Fruit fly (Drosophila melanogaster) whole organism, embryonic: ENCODE data around the gene CG34434.

ENCODE experiments used
- ATbp ChIP-seq: fragments of 200-800 bp; sonication (Bioruptor generic); optimal IDR thresholded peaks from 2 replicates; lab custom pipeline; 2017; ENCODE audit warnings: missing biosample characterization, mild to moderate bottlenecking, missing genetic modification characterization, missing genetic modification reagents
- Aef1 ChIP-seq: fragments of 200-800 bp; sonication (Bioruptor generic); IDR thresholded peaks from 3 replicates; pipeline ENCODE4 v1.3.6; 2022; ENCODE audit warnings: missing biosample characterization, missing genetic modification characterization
- Antp ChIP-seq: fragments of 200-800 bp; sonication (Bioruptor generic); optimal IDR thresholded peaks from 3 replicates; lab custom pipeline; 2016; ENCODE audit warnings: missing biosample characterization, missing genetic modification characterization
- CG1529 ChIP-seq: fragments of 200-800 bp; sonication (Bioruptor generic); optimal IDR thresholded peaks from 3 replicates; lab custom pipeline; 2018; ENCODE audit warnings: missing biosample characterization, missing genetic modification characterization
- CG15696 ChIP-seq: fragments of 200-800 bp; sonication (Bioruptor generic); optimal IDR thresholded peaks from 2 replicates; lab custom pipeline; 2019; ENCODE audit warnings: missing biosample characterization, mild to moderate bottlenecking, missing genetic modification characterization, moderate library complexity
- CG16815 ChIP-seq: fragments of 200-800 bp; sonication (Bioruptor generic); optimal IDR thresholded peaks from 3 replicates; lab custom pipeline; 2017; ENCODE audit warnings: missing biosample characterization, mild to moderate bottlenecking, missing genetic modification characterization
- CG17359 ChIP-seq: fragments of 200-800 bp; sonication (Bioruptor generic); optimal IDR thresholded peaks from 3 replicates; lab custom pipeline; 2018; ENCODE audit warnings: missing biosample characterization, mild to moderate bottlenecking, missing genetic modification characterization, moderate library complexity
- CG17361 ChIP-seq: fragments of 200-800 bp; sonication (Bioruptor generic); IDR thresholded peaks from 3 replicates; pipeline ENCODE4 v1.3.6; 2022; ENCODE audit warnings: missing biosample characterization, missing genetic modification characterization
- CG2875 ChIP-seq: fragments of 200-800 bp; sonication (Bioruptor generic); optimal IDR thresholded peaks from 2 replicates; lab custom pipeline; 2017; ENCODE audit warnings: missing biosample characterization, mild to moderate bottlenecking, missing genetic modification characterization, missing genetic modification reagents
- CG32532 ChIP-seq: fragments of 200-800 bp; sonication (Bioruptor generic); IDR thresholded peaks from 2 replicates; pipeline ENCODE4 v1.3.6; 2022; ENCODE audit warnings: missing biosample characterization, missing genetic modification characterization
- CG3847 ChIP-seq: fragments of 200-800 bp; sonication (Bioruptor generic); IDR thresholded peaks from 2 replicates; pipeline ENCODE4 v1.3.6; 2022; ENCODE audit warnings: missing biosample characterization, missing genetic modification characterization
- CG5953 ChIP-seq: fragments of 200-800 bp; sonication (Bioruptor generic); IDR thresholded peaks from 2 replicates; pipeline ENCODE4 v1.3.6; 2022; ENCODE audit warnings: missing biosample characterization, missing genetic modification characterization
- CG6272 ChIP-seq: fragments of 200-800 bp; sonication (Bioruptor generic); IDR thresholded peaks from 2 replicates; pipeline ENCODE4 v1.3.6; 2022; ENCODE audit warnings: missing biosample characterization, missing genetic modification characterization
- CG8281 ChIP-seq: fragments of 200-800 bp; sonication (Bioruptor generic); optimal IDR thresholded peaks from 2 replicates; lab custom pipeline; 2018; ENCODE audit warnings: missing biosample characterization, mild to moderate bottlenecking, missing genetic modification characterization, moderate library complexity
- CG8359 ChIP-seq: fragments of 200-800 bp; sonication (Bioruptor generic); optimal IDR thresholded peaks from 2 replicates; lab custom pipeline; 2017; ENCODE audit warnings: missing biosample characterization, mild to moderate bottlenecking, missing genetic modification characterization, borderline replicate concordance
- CG9609 ChIP-seq: fragments of 200-800 bp; sonication (Bioruptor generic); optimal IDR thresholded peaks from 3 replicates; lab custom pipeline; 2016; ENCODE audit warnings: missing biosample characterization, missing genetic modification characterization
- CG9876 ChIP-seq: fragments of 200-800 bp; sonication (Bioruptor generic); optimal IDR thresholded peaks from 2 replicates; lab custom pipeline; 2016; ENCODE audit warnings: missing biosample characterization, missing genetic modification characterization
- Camta ChIP-seq: fragments of 200-800 bp; sonication (Bioruptor generic); optimal IDR thresholded peaks from 2 replicates; lab custom pipeline; 2016; ENCODE audit warnings: missing biosample characterization, missing genetic modification characterization
- CoRest ChIP-seq: fragments of 200-800 bp; sonication (Bioruptor generic); optimal IDR thresholded peaks from 3 replicates; lab custom pipeline; 2018; ENCODE audit warnings: missing biosample characterization, mild to moderate bottlenecking, missing genetic modification characterization, moderate library complexity
- D ChIP-seq, 2 experiments: fragments of 200-800 bp in 1 of 2; fragments of >200 bp in 1 of 2; sonication (Bioruptor generic) in 1 of 2; optimal IDR thresholded peaks; 2 replicates in 1 of 2; 3 replicates in 1 of 2; lab custom pipeline; 2017; ENCODE audit warnings: mild to moderate bottlenecking in 1 of 2, missing biosample characterization in 1 of 2, missing genetic modification characterization in 1 of 2, missing genetic modification reagents in 1 of 2
- Doc3 ChIP-seq: fragments of 200-800 bp; sonication (Bioruptor generic); IDR thresholded peaks from 3 replicates; pipeline ENCODE4 v1.3.6; 2022; ENCODE audit warnings: missing biosample characterization, missing genetic modification characterization; ENCODE audit not compliant: partially characterized antibody
- E2f1 ChIP-seq: fragments of 200-800 bp; sonication (Bioruptor generic); IDR thresholded peaks from 2 replicates; pipeline ENCODE4 v1.3.6; 2022; ENCODE audit warnings: missing biosample characterization, missing genetic modification characterization
- H2.0 ChIP-seq: fragments of 200-800 bp; sonication (Bioruptor generic); IDR thresholded peaks from 2 replicates; pipeline ENCODE4 v1.3.6; 2022; ENCODE audit warnings: missing biosample characterization, missing genetic modification characterization
- Hey ChIP-seq: fragments of 200-800 bp; sonication (Bioruptor generic); optimal IDR thresholded peaks from 3 replicates; lab custom pipeline; 2018; ENCODE audit warnings: missing biosample characterization, mild to moderate bottlenecking, missing genetic modification characterization
- Hmr ChIP-seq: fragments of 200-800 bp; sonication (Bioruptor generic); optimal IDR thresholded peaks from 3 replicates; lab custom pipeline; 2017; ENCODE audit warnings: mild to moderate bottlenecking, missing biosample characterization, missing genetic modification reagents, missing genetic modification characterization
- Ravus ChIP-seq: fragments of 200-800 bp; sonication (Bioruptor generic); IDR thresholded peaks from 2 replicates; pipeline ENCODE4 v1.3.6; 2022; ENCODE audit warnings: missing biosample characterization, missing genetic modification characterization
- Side ChIP-seq: fragments of 200-800 bp; sonication (Bioruptor generic); optimal IDR thresholded peaks from 2 replicates; lab custom pipeline; 2016; ENCODE audit warnings: missing biosample characterization, missing genetic modification characterization
- ara ChIP-seq: fragments of 200-800 bp; sonication (Bioruptor generic); IDR thresholded peaks from 2 replicates; pipeline ENCODE4 v1.3.6; 2022; ENCODE audit warnings: missing biosample characterization, missing genetic modification characterization
- bcd ChIP-seq: fragments of 200-800 bp; sonication (Bioruptor generic); optimal IDR thresholded peaks from 2 replicates; lab custom pipeline; 2017; ENCODE audit warnings: missing biosample characterization, mild to moderate bottlenecking, missing genetic modification characterization
- br ChIP-seq: fragments of >200 bp; optimal IDR thresholded peaks from 2 replicates; lab custom pipeline; 2017
- crc ChIP-seq: fragments of 200-800 bp; sonication (Bioruptor generic); optimal IDR thresholded peaks from 2 replicates; lab custom pipeline; 2016; ENCODE audit warnings: missing biosample characterization, missing genetic modification characterization
- ems ChIP-seq: fragments of 200-800 bp; sonication (Bioruptor generic); optimal IDR thresholded peaks from 3 replicates; lab custom pipeline; 2016; ENCODE audit warnings: missing biosample characterization, missing genetic modification characterization
- eve ChIP-seq, 2 experiments: fragments of >200 bp; optimal IDR thresholded peaks; 2 replicates each; lab custom pipeline; 2017; ENCODE audit warnings: missing biosample characterization in 2 of 2, missing genetic modification characterization in 2 of 2
- fd96Cb ChIP-seq: fragments of 200-800 bp; sonication (Bioruptor generic); optimal IDR thresholded peaks from 2 replicates; lab custom pipeline; 2018; ENCODE audit warnings: missing biosample characterization, mild to moderate bottlenecking, missing genetic modification characterization, moderate library complexity
- fu2 ChIP-seq: fragments of 200-800 bp; sonication (Bioruptor generic); optimal IDR thresholded peaks from 2 replicates; lab custom pipeline; 2016; ENCODE audit warnings: missing biosample characterization, missing genetic modification characterization
- grau ChIP-seq: fragments of 200-800 bp; optimal IDR thresholded peaks from 3 replicates; lab custom pipeline; 2019; ENCODE audit warnings: missing biosample characterization, mild to moderate bottlenecking, missing genetic modification characterization, moderate library complexity
- hbn ChIP-seq: fragments of 200-800 bp; sonication (Bioruptor generic); IDR thresholded peaks from 2 replicates; pipeline ENCODE4 v1.3.6; 2022; ENCODE audit warnings: missing biosample characterization, missing genetic modification characterization; ENCODE audit not compliant: partially characterized antibody
- jing ChIP-seq: fragments of 200-800 bp; sonication (Bioruptor generic); optimal IDR thresholded peaks from 2 replicates; lab custom pipeline; 2018; ENCODE audit warnings: missing biosample characterization, mild to moderate bottlenecking, missing genetic modification characterization
- lmd ChIP-seq: fragments of 200-800 bp; sonication (Bioruptor generic); IDR thresholded peaks from 2 replicates; pipeline ENCODE4 v1.3.6; 2022; ENCODE audit warnings: missing biosample characterization, missing genetic modification characterization
- lov ChIP-seq, 2 experiments: fragments of 200-800 bp in 1 of 2; fragments of >200 bp in 1 of 2; sonication (Bioruptor generic) in 1 of 2; IDR thresholded peaks in 1 of 2; optimal IDR thresholded peaks in 1 of 2; 2 replicates in 1 of 2; 3 replicates in 1 of 2; pipeline versions ENCODE4 v1.3.6 to Lab custom; 2017 to 2022; ENCODE audit warnings: missing biosample characterization in 1 of 2, missing genetic modification characterization in 1 of 2
- mirr ChIP-seq: fragments of 200-800 bp; sonication (Bioruptor generic); optimal IDR thresholded peaks from 3 replicates; lab custom pipeline; 2018; ENCODE audit warnings: missing biosample characterization, mild to moderate bottlenecking, missing genetic modification characterization
- otp ChIP-seq: fragments of 200-800 bp; sonication (Bioruptor generic); IDR thresholded peaks from 3 replicates; pipeline ENCODE4, ENCODE4 v1.3.6; 2022; ENCODE audit warnings: missing biosample characterization, missing genetic modification characterization
- phol ChIP-seq: fragments of 200-800 bp; sonication (Bioruptor generic); optimal IDR thresholded peaks from 3 replicates; lab custom pipeline; 2018; ENCODE audit warnings: missing biosample characterization, mild to moderate bottlenecking, missing genetic modification characterization, moderate library complexity
- sens ChIP-seq: fragments of 200-800 bp; sonication (Bioruptor generic); peaks from one replicate; lab custom pipeline; 2016; ENCODE audit warnings: missing biosample characterization, missing genetic modification characterization
- sim ChIP-seq: fragments of 200-800 bp; sonication (Bioruptor generic); IDR thresholded peaks from 2 replicates; pipeline ENCODE4 v1.3.6; 2022; ENCODE audit warnings: missing biosample characterization, missing genetic modification characterization
- ttk ChIP-seq: fragments of 200-800 bp; sonication (Bioruptor generic); IDR thresholded peaks from 2 replicates; pipeline ENCODE4 v2.1.2; 2022; ENCODE audit warnings: missing biosample characterization, missing genetic modification characterization
- unc-4 ChIP-seq: fragments of 200-800 bp; sonication (Bioruptor generic); IDR thresholded peaks from 2 replicates; pipeline ENCODE4 v1.3.6; 2022; ENCODE audit warnings: missing biosample characterization, missing genetic modification characterization; ENCODE audit not compliant: partially characterized antibody
- unpg ChIP-seq: fragments of 200-800 bp; sonication (Bioruptor generic); optimal IDR thresholded peaks from 3 replicates; lab custom pipeline; 2018; ENCODE audit warnings: missing biosample characterization, mild to moderate bottlenecking, missing genetic modification characterization, moderate library complexity
- wor ChIP-seq: fragments of 200-800 bp; sonication (Bioruptor generic); IDR thresholded peaks from 2 replicates; pipeline ENCODE4 v1.3.6; 2022; ENCODE audit warnings: missing biosample characterization, missing genetic modification characterization

The CG34434 gene

DNA sequence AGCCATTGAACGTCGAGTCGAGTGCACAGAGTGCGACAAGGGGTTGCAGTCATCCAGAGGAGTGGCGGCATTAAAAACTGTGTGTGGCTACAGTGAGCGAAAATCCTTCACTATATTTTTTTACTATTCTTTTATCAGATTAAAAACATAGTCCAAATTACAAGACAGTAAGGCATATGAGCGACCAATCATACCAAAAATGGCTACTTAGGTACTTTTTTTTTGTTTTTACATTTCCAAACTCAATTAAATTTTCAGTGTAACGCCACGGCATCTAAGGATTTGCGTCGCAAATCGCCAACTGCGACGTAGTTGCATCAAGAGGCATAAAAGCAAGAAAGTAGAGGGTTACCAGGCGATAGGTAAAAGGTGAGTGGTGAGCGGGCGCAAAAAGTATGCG, 22.9 kb upstream of the CG34434 start (continued):
- no peak for TF ChIP-seq fu2 (GFP tag; lab: Kevin White, UChicago)
- TF ChIP-seq lmd (GFP tag; lab: Robert Waterston, UW), result peak; percentile 55
- 0 out of 2 replicates have a peak, but pooled peaks have one; percentile 16 for TF ChIP-seq wor (GFP tag; lab: Robert Waterston, UW)
- peak; percentile 62 for TF ChIP-seq phol (tag; lab: Kevin White, UChicago)
- 0 out of 2 replicates have a peak, but pooled peaks have one; percentile 15 for TF ChIP-seq CG3847
- peak; percentile 46; the same call in 1 of the 2 replicates for TF ChIP-seq ara
- TF ChIP-seq CG5953 (GFP tag; lab: Robert Waterston, UW), result no peak
- TF ChIP-seq unc-4, result no peak
- TF ChIP-seq eve (GFP tag; optimal IDR thresholded peaks at IDR 0.05; lab: Kevin White, UChicago), result no peak
- peak; percentile 57 for TF ChIP-seq ATbp (GFP tag; lab: Kevin White, UChicago)
- TF ChIP-seq CG8281 (tag; lab: Kevin White, UChicago), result no peak
- TF ChIP-seq D (optimal IDR thresholded peaks at IDR 0.05; lab: Kevin White, UChicago), result no peak
- TF ChIP-seq D (GFP tag; optimal IDR thresholded peaks at IDR 0.05; lab: Kevin White, UChicago), result peak; percentile 49
- 0 out of 3 replicates have a peak, but pooled peaks have one; percentile 28 for TF ChIP-seq Aef1 (GFP tag; lab: Robert Waterston, UW)
- TF ChIP-seq CG9876 (GFP tag; lab: Kevin White, UChicago), result no peak
- TF ChIP-seq CG8359 (GFP tag; lab: Kevin White, UChicago), result peak; percentile 10
- TF ChIP-seq CG6272 (GFP tag; lab: Robert Waterston, UW), result peak; percentile 34; the same call in 1 of the 2 replicates
- TF ChIP-seq CoRest (tag; lab: Kevin White, UChicago), result peak; percentile 33
- peak; percentile 42 for TF ChIP-seq ttk
- TF ChIP-seq CG2875, result peak; percentile 38
- TF ChIP-seq crc (GFP tag; lab: Kevin White, UChicago), result peak; percentile 13
- TF ChIP-seq E2f1 (GFP tag; lab: Robert Waterston, UW), result 0 out of 2 replicates have a peak, but pooled peaks have one; percentile 16
- TF ChIP-seq CG17359 (tag; lab: Kevin White, UChicago), result peak; percentile 61
- TF ChIP-seq CG17361 (GFP tag; lab: Robert Waterston, UW), result 0 out of 3 replicates have a peak, but pooled peaks have one; percentile 41
- TF ChIP-seq Doc3 (GFP tag; lab: Robert Waterston, UW), result no peak
- peak; percentile 45 for TF ChIP-seq CG1529 (GFP tag; lab: Kevin White, UChicago)
- no peak for TF ChIP-seq lov (optimal IDR thresholded peaks at IDR 0.05; lab: Kevin White, UChicago)
- TF ChIP-seq lov (GFP tag; IDR thresholded peaks at IDR 0.05; lab: Robert Waterston, UW), result peak; percentile 70; the same call in 1 of the 3 replicates
- TF ChIP-seq Antp (GFP tag; lab: Kevin White, UChicago), result peak; percentile 3
- peak; percentile 36; the same call in 1 of the 2 replicates for TF ChIP-seq H2.0
- TF ChIP-seq Side (GFP tag; lab: Kevin White, UChicago), result peak; percentile 29
- TF ChIP-seq unpg (GFP tag; lab: Kevin White, UChicago), result peak; percentile 64
- TF ChIP-seq grau, result peak; percentile 40
- peak; percentile 60; the same call in 2 of the 3 replicates for TF ChIP-seq otp (GFP tag; lab: Robert Waterston, UW)
- peak; percentile 16 for TF ChIP-seq ems (GFP tag; lab: Kevin White, UChicago)
- no peak for TF ChIP-seq Hey (tag; lab: Kevin White, UChicago)
- peak; percentile 4 for TF ChIP-seq jing (GFP tag; lab: Kevin White, UChicago)
- peak; percentile 14 for TF ChIP-seq Hmr (GFP tag; lab: Kevin White, UChicago)
- TF ChIP-seq CG32532 (GFP tag; lab: Robert Waterston, UW), result peak; percentile 35; the same call in 1 of the 2 replicates
- TF ChIP-seq Camta (GFP tag; lab: Kevin White, UChicago), result peak; percentile 46
- TF ChIP-seq sens (GFP tag; lab: Kevin White, UChicago), result peak; percentile 94
- 0 out of 2 replicates have a peak, but pooled peaks have one; percentile 38 for TF ChIP-seq sim (GFP tag; lab: Robert Waterston, UW)
- TF ChIP-seq fd96Cb (tag; lab: Kevin White, UChicago), result peak; percentile 59
- peak; percentile 20 for TF ChIP-seq CG15696
- TF ChIP-seq Ravus (GFP tag; lab: Robert Waterston, UW), result no peak; the same call in 1 of the 2 replicates
- TF ChIP-seq hbn, result no peak
- TF ChIP-seq br, result no peak
- peak; percentile 10 for TF ChIP-seq CG9609 (GFP tag; lab: Kevin White, UChicago)
- TF ChIP-seq bcd (GFP tag; lab: Kevin White, UChicago), result peak; percentile 22
- TF ChIP-seq CG16815 (GFP tag; lab: Kevin White, UChicago), result peak; percentile 15
- TF ChIP-seq mirr (GFP tag; lab: Kevin White, UChicago), result no peak
